Fruit fly (Drosophila melanogaster) whole organism, embryonic: Measurements from ENCODE around the gene CG42541.

Source experiments
- Asciz ChIP-seq: fragments of 200-800 bp; sonication (Bioruptor generic); optimal IDR thresholded peaks from 2 replicates; lab custom pipeline; 2017; ENCODE audit warnings: missing biosample characterization, mild to moderate bottlenecking, missing genetic modification characterization, missing genetic modification reagents
- Atf-2 ChIP-seq: fragments of 200-800 bp; sonication (Bioruptor generic); optimal IDR thresholded peaks from 2 replicates; lab custom pipeline; 2016; ENCODE audit warnings: missing biosample characterization, missing genetic modification characterization
- Blimp-1 ChIP-seq: fragments of 200-800 bp; sonication (Bioruptor generic); optimal IDR thresholded peaks from 3 replicates; lab custom pipeline; 2018; ENCODE audit warnings: missing biosample characterization, missing genetic modification characterization, mild to moderate bottlenecking, moderate library complexity, missing genetic modification reagents
- CG11398 ChIP-seq: fragments of 200-800 bp; sonication (Bioruptor generic); optimal IDR thresholded peaks from 2 replicates; lab custom pipeline; 2016; ENCODE audit warnings: missing biosample characterization, missing genetic modification characterization
- CG11504 ChIP-seq: fragments of 200-800 bp; sonication (Bioruptor generic); optimal IDR thresholded peaks from 3 replicates; lab custom pipeline; 2019; ENCODE audit warnings: missing biosample characterization, mild to moderate bottlenecking, missing genetic modification characterization, moderate library complexity
- CG12299 ChIP-seq: fragments of 200-800 bp; sonication (Bioruptor generic); optimal IDR thresholded peaks from 2 replicates; lab custom pipeline; 2018; ENCODE audit warnings: missing biosample characterization, mild to moderate bottlenecking, missing genetic modification characterization
- CG14014 ChIP-seq: fragments of 200-800 bp; sonication (Bioruptor generic); IDR thresholded peaks from 2 replicates; pipeline ENCODE4 v1.3.6; 2022; ENCODE audit warnings: missing biosample characterization, missing genetic modification characterization
- CG17361 ChIP-seq: fragments of 200-800 bp; sonication (Bioruptor generic); IDR thresholded peaks from 3 replicates; pipeline ENCODE4 v1.3.6; 2022; ENCODE audit warnings: missing biosample characterization, missing genetic modification characterization
- CG17385 ChIP-seq: fragments of 200-800 bp; sonication (Bioruptor generic); optimal IDR thresholded peaks from 3 replicates; lab custom pipeline; 2018; ENCODE audit warnings: missing biosample characterization, mild to moderate bottlenecking, missing genetic modification characterization
- CG17568 ChIP-seq: fragments of 200-800 bp; sonication (Bioruptor generic); optimal IDR thresholded peaks from 2 replicates; lab custom pipeline; 2018; ENCODE audit warnings: missing biosample characterization, mild to moderate bottlenecking, missing genetic modification characterization, moderate library complexity
- CG1792 ChIP-seq: fragments of 200-800 bp; sonication (Bioruptor generic); optimal IDR thresholded peaks from 2 replicates; lab custom pipeline; 2016; ENCODE audit warnings: missing biosample characterization, missing genetic modification characterization
- CG2712 ChIP-seq: fragments of 200-800 bp; optimal IDR thresholded peaks from 3 replicates; lab custom pipeline; 2019; ENCODE audit warnings: missing biosample characterization, mild to moderate bottlenecking, missing genetic modification characterization, moderate library complexity
- CG34376 ChIP-seq: fragments of 200-800 bp; sonication (Bioruptor generic); optimal IDR thresholded peaks from 2 replicates; lab custom pipeline; 2018; ENCODE audit warnings: missing biosample characterization, mild to moderate bottlenecking, missing genetic modification characterization
- CG4617 ChIP-seq: fragments of 200-800 bp; sonication (Bioruptor generic); optimal IDR thresholded peaks from 3 replicates; lab custom pipeline; 2016; ENCODE audit warnings: missing biosample characterization, missing genetic modification characterization, borderline replicate concordance
- CG8089 ChIP-seq: fragments of 200-800 bp; sonication (Bioruptor generic); optimal IDR thresholded peaks from 3 replicates; lab custom pipeline; 2016; ENCODE audit warnings: missing biosample characterization, missing genetic modification characterization
- CG8281 ChIP-seq: fragments of 200-800 bp; sonication (Bioruptor generic); optimal IDR thresholded peaks from 2 replicates; lab custom pipeline; 2018; ENCODE audit warnings: missing biosample characterization, mild to moderate bottlenecking, missing genetic modification characterization, moderate library complexity
- CTCF ChIP-seq: fragments of 200-800 bp; sonication (Bioruptor generic); optimal IDR thresholded peaks from 2 replicates; lab custom pipeline; 2017; ENCODE audit warnings: missing biosample characterization, mild to moderate bottlenecking, missing genetic modification characterization, moderate library complexity
- Ets97D ChIP-seq: fragments of 200-800 bp; sonication (Bioruptor generic); optimal IDR thresholded peaks from 3 replicates; lab custom pipeline; 2016; ENCODE audit warnings: missing biosample characterization, missing genetic modification characterization
- Fer3 ChIP-seq: fragments of 200-800 bp; sonication (Bioruptor generic); optimal IDR thresholded peaks from 2 replicates; lab custom pipeline; 2018; ENCODE audit warnings: missing biosample characterization, mild to moderate bottlenecking, missing genetic modification characterization, moderate library complexity
- Hmr ChIP-seq: fragments of 200-800 bp; sonication (Bioruptor generic); optimal IDR thresholded peaks from 3 replicates; lab custom pipeline; 2017; ENCODE audit warnings: mild to moderate bottlenecking, missing biosample characterization, missing genetic modification reagents, missing genetic modification characterization
- Hr3 ChIP-seq: fragments of 200-800 bp; sonication (Bioruptor generic); optimal IDR thresholded peaks from 3 replicates; lab custom pipeline; 2016; ENCODE audit warnings: missing biosample characterization, missing genetic modification characterization
- Hr39 ChIP-seq: fragments of >200 bp; optimal IDR thresholded peaks from 2 replicates; lab custom pipeline; 2017
- Med ChIP-seq: fragments of 200-800 bp; sonication (Bioruptor generic); peaks from one replicate; lab custom pipeline; 2016; ENCODE audit warnings: missing biosample characterization, missing genetic modification characterization, mild to moderate bottlenecking, inconsistent platforms, moderate library complexity
- amos ChIP-seq: fragments of 200-800 bp; sonication (Bioruptor generic); IDR thresholded peaks from 2 replicates; pipeline ENCODE4 v1.3.6; 2022; ENCODE audit warnings: missing biosample characterization, missing genetic modification characterization; ENCODE audit not compliant: partially characterized antibody
- ara ChIP-seq: fragments of 200-800 bp; sonication (Bioruptor generic); IDR thresholded peaks from 2 replicates; pipeline ENCODE4 v1.3.6; 2022; ENCODE audit warnings: missing biosample characterization, missing genetic modification characterization
- bcd ChIP-seq: fragments of 200-800 bp; sonication (Bioruptor generic); optimal IDR thresholded peaks from 2 replicates; lab custom pipeline; 2017; ENCODE audit warnings: missing biosample characterization, mild to moderate bottlenecking, missing genetic modification characterization
- bsh ChIP-seq, 2 experiments: fragments of 200-800 bp; sonication (Bioruptor generic); optimal IDR thresholded peaks; 2 replicates each; lab custom pipeline; 2017 to 2018; ENCODE audit warnings: mild to moderate bottlenecking in 2 of 2, missing biosample characterization in 2 of 2, missing genetic modification characterization in 2 of 2, moderate library complexity in 1 of 2
- cato ChIP-seq: fragments of 200-800 bp; sonication (Bioruptor generic); optimal IDR thresholded peaks from 2 replicates; lab custom pipeline; 2016; ENCODE audit warnings: missing biosample characterization, missing genetic modification characterization, borderline replicate concordance
- chinmo ChIP-seq: fragments of 200-800 bp; sonication (Bioruptor generic); IDR thresholded peaks from 4 replicates; pipeline ENCODE4 v1.3.6; 2022; ENCODE audit warnings: missing biosample characterization, missing genetic modification characterization; ENCODE audit not compliant: partially characterized antibody
- grau ChIP-seq: fragments of 200-800 bp; optimal IDR thresholded peaks from 3 replicates; lab custom pipeline; 2019; ENCODE audit warnings: missing biosample characterization, mild to moderate bottlenecking, missing genetic modification characterization, moderate library complexity
- gsb ChIP-seq: fragments of 200-800 bp; sonication (Bioruptor generic); IDR thresholded peaks from 2 replicates; pipeline ENCODE4 v1.3.6; 2022; ENCODE audit warnings: missing biosample characterization, missing genetic modification characterization
- hth ChIP-seq: fragments of >200 bp; optimal IDR thresholded peaks from 2 replicates; lab custom pipeline; 2017; ENCODE audit warnings: inconsistent platforms
- nmo ChIP-seq: fragments of 200-800 bp; sonication (Bioruptor generic); optimal IDR thresholded peaks from 2 replicates; lab custom pipeline; 2018; ENCODE audit warnings: missing biosample characterization, mild to moderate bottlenecking, missing genetic modification characterization, moderate library complexity
- nom ChIP-seq: fragments of 200-800 bp; sonication (Bioruptor generic); optimal IDR thresholded peaks from 2 replicates; lab custom pipeline; 2017; ENCODE audit warnings: missing biosample characterization, missing genetic modification characterization, mild to moderate bottlenecking, moderate library complexity, missing genetic modification reagents
- row ChIP-seq: fragments of 200-800 bp; sonication (Bioruptor generic); IDR thresholded peaks from 3 replicates; pipeline ENCODE4 v1.3.6; 2022; ENCODE audit warnings: missing biosample characterization, missing genetic modification characterization
- sc ChIP-seq, 3 experiments: fragments of >200 bp in 2 of 3; fragments of 200-800 bp in 1 of 3; sonication (Bioruptor generic) in 1 of 3; optimal IDR thresholded peaks; 2 replicates in 2 of 3; 3 replicates in 1 of 3; lab custom pipeline; 2017; ENCODE audit warnings: mild to moderate bottlenecking in 1 of 3, missing biosample characterization in 1 of 3, missing genetic modification characterization in 1 of 3, missing genetic modification reagents in 1 of 3
- sd ChIP-seq: fragments of 200-800 bp; sonication (Bioruptor generic); optimal IDR thresholded peaks from 3 replicates; lab custom pipeline; 2018; ENCODE audit warnings: missing biosample characterization, mild to moderate bottlenecking, missing genetic modification characterization, moderate library complexity
- sens-2 ChIP-seq: fragments of 200-800 bp; sonication (Bioruptor generic); IDR thresholded peaks from 2 replicates; pipeline ENCODE4 v1.3.6; 2022; ENCODE audit warnings: missing biosample characterization, missing genetic modification characterization
- tll ChIP-seq, 2 experiments: fragments of 200-800 bp in 1 of 2; fragments of >200 bp in 1 of 2; sonication (Bioruptor generic) in 1 of 2; optimal IDR thresholded peaks; 2 replicates each; lab custom pipeline; 2017 to 2019; ENCODE audit warnings: missing biosample characterization in 2 of 2, missing genetic modification characterization in 2 of 2, mild to moderate bottlenecking in 1 of 2, moderate library complexity in 1 of 2
- tx ChIP-seq: fragments of 200-800 bp; sonication (Bioruptor generic); optimal IDR thresholded peaks from 2 replicates; lab custom pipeline; 2016; ENCODE audit warnings: missing biosample characterization, missing genetic modification characterization
- unpg ChIP-seq: fragments of 200-800 bp; sonication (Bioruptor generic); optimal IDR thresholded peaks from 3 replicates; lab custom pipeline; 2018; ENCODE audit warnings: missing biosample characterization, mild to moderate bottlenecking, missing genetic modification characterization, moderate library complexity
- vvl ChIP-seq: fragments of 200-800 bp; sonication (Bioruptor generic); IDR thresholded peaks from 2 replicates; pipeline ENCODE4 v1.3.6; 2022; ENCODE audit warnings: missing biosample characterization, missing genetic modification characterization
- z ChIP-seq: fragments of 200-800 bp; sonication (Bioruptor generic); IDR thresholded peaks from 3 replicates; pipeline ENCODE4 v1.3.6; 2022; ENCODE audit warnings: missing biosample characterization, missing genetic modification characterization

CG42541 gene

DNA sequence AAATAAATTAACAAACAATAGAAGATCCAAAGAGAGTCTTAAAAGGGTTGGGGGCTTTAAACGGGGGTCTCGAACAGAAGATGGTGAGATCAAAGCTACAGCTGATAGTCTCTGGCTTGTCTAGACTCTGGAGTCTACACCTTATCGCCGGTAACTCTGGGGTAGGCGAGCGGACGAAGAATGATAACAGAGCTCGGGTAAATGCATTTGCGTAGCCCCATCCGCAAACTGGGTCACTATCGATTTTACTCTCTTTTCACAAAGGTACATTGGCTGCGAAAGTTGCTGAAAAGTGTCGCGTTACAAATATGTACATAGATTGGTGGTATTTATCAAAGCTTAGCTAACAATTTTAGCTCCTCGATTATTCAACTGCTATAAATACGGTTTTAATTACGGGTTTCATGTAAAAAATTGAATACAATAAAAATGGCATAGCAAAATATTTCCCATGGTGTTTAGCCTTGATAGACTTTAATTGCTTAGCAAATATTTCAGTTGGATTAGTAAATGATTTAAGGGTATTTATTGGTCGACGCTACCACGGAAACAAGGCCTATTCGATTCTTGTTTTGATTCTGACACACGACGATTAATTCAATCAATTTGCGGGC, 63.4 kb downstream of the CG42541 start (continued):
- TF ChIP-seq Med (GFP tag; lab: Kevin White, UChicago) (peak; percentile 33), Hr39 (lab: Kevin White, UChicago) (no peak), sc (optimal IDR thresholded peaks at IDR 0.05; lab: Kevin White, UChicago) (no peak), sc (GFP tag; optimal IDR thresholded peaks at IDR 0.05; lab: Kevin White, UChicago) (no peak), Fer3 (tag; lab: Kevin White, UChicago) (no peak), unpg (GFP tag; lab: Kevin White, UChicago) (peak; percentile 8), Atf-2 (GFP tag; lab: Kevin White, UChicago) (no peak), nmo (GFP tag; lab: Kevin White, UChicago) (peak; percentile 14), CTCF (no peak), z (GFP tag; lab: Robert Waterston, UW) (no peak), bcd (no peak), tll (GFP tag; optimal IDR thresholded peaks at IDR 0.05; lab: Kevin White, UChicago) (no peak), CG1792 (no peak), Hmr (GFP tag; lab: Kevin White, UChicago) (no peak), CG12299 (tag; lab: Kevin White, UChicago) (no peak), gsb (GFP tag; lab: Robert Waterston, UW) (no peak), sens-2 (no peak), amos (GFP tag; lab: Robert Waterston, UW) (no peak), CG11504 (peak; percentile 42), Ets97D (GFP tag; lab: Kevin White, UChicago) (no peak), CG2712 (tag; lab: Kevin White, UChicago) (peak; percentile 18), CG8089 (GFP tag; lab: Kevin White, UChicago) (no peak), Hr3 (GFP tag; lab: Kevin White, UChicago) (peak; percentile 22), row (peak; percentile 28; the same call in 1 of the 3 replicates), CG17385 (no peak), bsh (GFP tag; optimal IDR thresholded peaks at IDR 0.05; lab: Kevin White, UChicago) (peak in 1 of 2 experiments; percentile 24), CG4617 (GFP tag; lab: Kevin White, UChicago) (no peak), CG14014 (no peak), CG17361 (GFP tag; lab: Robert Waterston, UW) (peak; percentile 39; the same call in 1 of the 3 replicates), grau (peak; percentile 16)

- TF ChIP-seq Asciz (GFP tag; lab: Kevin White, UChicago), result no peak
- TF ChIP-seq vvl (GFP tag; lab: Robert Waterston, UW), result peak; percentile 42; the same call in 1 of the 2 replicates
- no peak for TF ChIP-seq tx (GFP tag; lab: Kevin White, UChicago)
- TF ChIP-seq chinmo (GFP tag; lab: Robert Waterston, UW), result 0 out of 4 replicates have a peak, but pooled peaks have one; percentile 41
- TF ChIP-seq sd (tag; lab: Kevin White, UChicago), result no peak
- TF ChIP-seq CG34376, result no peak
- no peak for TF ChIP-seq nmo (GFP tag; lab: Kevin White, UChicago)
- peak; percentile 67 for TF ChIP-seq nom
- TF ChIP-seq CG17568 (GFP tag; lab: Kevin White, UChicago), result no peak
- TF ChIP-seq CG11398 (GFP tag; lab: Kevin White, UChicago), result no peak
- TF ChIP-seq Blimp-1 (GFP tag; lab: Kevin White, UChicago), result peak; percentile 51
- TF ChIP-seq ara (GFP tag; lab: Robert Waterston, UW), result no peak
- TF ChIP-seq cato (GFP tag; lab: Kevin White, UChicago), result no peak
- no peak for TF ChIP-seq hth
- TF ChIP-seq CG8281 (tag; lab: Kevin White, UChicago), result no peak
Measured at dm6 chrX:3866104-3866503, 64.3 kb downstream of the CG42541 start.
